Worm (Caenorhabditis elegans) whole organism, late embryonic: ENCODE measurements around the gene F17E9.5.

Experiments
- F13H6.1 ChIP-seq: sonication (generic microtip); optimal IDR thresholded peaks from 2 replicates; lab custom pipeline; 2016; ENCODE audit warnings: missing genetic modification characterization, missing compliant biosample characterization
- ama-1 ChIP-seq: fragments of 150-350 bp; optimal IDR thresholded peaks from 2 replicates; lab custom pipeline; 2014
- eyg-1 ChIP-seq: sonication (generic microtip); optimal IDR thresholded peaks from 2 replicates; lab custom pipeline; 2016; ENCODE audit warnings: missing genotype, missing genetic modification characterization, missing compliant biosample characterization
- lim-6 ChIP-seq: sonication (generic microtip); optimal IDR thresholded peaks from 2 replicates; lab custom pipeline; 2016; ENCODE audit warnings: missing genetic modification characterization, missing compliant biosample characterization
- mec-3 ChIP-seq: sonication (generic microtip); optimal IDR thresholded peaks from 2 replicates; lab custom pipeline; 2016; ENCODE audit warnings: borderline replicate concordance, missing genetic modification characterization, missing compliant biosample characterization
- nhr-11 ChIP-seq: fragments of 150-350 bp; optimal IDR thresholded peaks from 2 replicates; lab custom pipeline; 2014; ENCODE audit warnings: missing biosample characterization, missing genetic modification characterization
- nhr-232 ChIP-seq: sonication (generic microtip); optimal IDR thresholded peaks from 2 replicates; lab custom pipeline; 2016; ENCODE audit warnings: missing genetic modification characterization, missing compliant biosample characterization
- pax-1 ChIP-seq: fragments of 150-350 bp; optimal IDR thresholded peaks from 2 replicates; lab custom pipeline; 2014; ENCODE audit warnings: missing biosample characterization, missing genetic modification characterization
- sdc-2 ChIP-seq: sonication (generic microtip); optimal IDR thresholded peaks from 2 replicates; lab custom pipeline; 2016; ENCODE audit warnings: missing genotype, missing genetic modification characterization, missing compliant biosample characterization
- sox-2 ChIP-seq: fragments of 200-800 bp; sonication (Bioruptor generic); IDR thresholded peaks from 2 replicates; pipeline ENCODE4 v1.3.6; 2022; ENCODE audit warnings: missing genetic modification reagents, missing genetic modification characterization, missing compliant biosample characterization

DNA sequence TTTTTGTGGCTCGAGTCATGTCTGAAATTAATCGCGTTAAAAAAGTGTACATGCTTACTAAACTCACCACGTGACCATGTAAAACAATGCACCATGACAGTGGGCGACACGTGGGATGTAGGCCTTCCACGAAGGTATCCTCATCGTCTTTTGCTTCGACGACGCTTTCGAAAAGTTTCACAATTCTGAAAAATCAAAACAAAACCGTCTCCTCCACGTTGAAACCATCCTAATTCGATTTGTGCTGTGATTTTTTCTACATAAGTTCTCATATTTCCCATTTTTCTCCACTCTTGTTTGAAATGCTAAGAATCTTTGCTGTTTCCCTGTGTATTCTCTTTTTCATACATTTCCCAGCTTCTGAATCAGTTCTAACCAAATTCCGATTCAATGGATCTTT is 9.0 kb downstream of the F17E9.5 start, which contains the start of gene F17E9.3:
- TF ChIP-seq nhr-11 (tag; lab: Kevin White, UChicago) (no peak), lim-6 (tag; lab: Kevin White, UChicago) (no peak), mec-3 (tag; lab: Kevin White, UChicago) (no peak), F13H6.1 (tag; lab: Kevin White, UChicago) (no peak), nhr-232 (tag; lab: Kevin White, UChicago) (no peak), ama-1 (lab: Kevin White, UChicago) (no peak), sox-2 (GFP tag; lab: Robert Waterston, UW) (no peak), sdc-2 (no peak), eyg-1 (tag; lab: Kevin White, UChicago) (no peak), pax-1 (tag; lab: Kevin White, UChicago) (no peak)
